Worm (Caenorhabditis elegans): ENCODE data around the gene nspc-20.

DNA sequence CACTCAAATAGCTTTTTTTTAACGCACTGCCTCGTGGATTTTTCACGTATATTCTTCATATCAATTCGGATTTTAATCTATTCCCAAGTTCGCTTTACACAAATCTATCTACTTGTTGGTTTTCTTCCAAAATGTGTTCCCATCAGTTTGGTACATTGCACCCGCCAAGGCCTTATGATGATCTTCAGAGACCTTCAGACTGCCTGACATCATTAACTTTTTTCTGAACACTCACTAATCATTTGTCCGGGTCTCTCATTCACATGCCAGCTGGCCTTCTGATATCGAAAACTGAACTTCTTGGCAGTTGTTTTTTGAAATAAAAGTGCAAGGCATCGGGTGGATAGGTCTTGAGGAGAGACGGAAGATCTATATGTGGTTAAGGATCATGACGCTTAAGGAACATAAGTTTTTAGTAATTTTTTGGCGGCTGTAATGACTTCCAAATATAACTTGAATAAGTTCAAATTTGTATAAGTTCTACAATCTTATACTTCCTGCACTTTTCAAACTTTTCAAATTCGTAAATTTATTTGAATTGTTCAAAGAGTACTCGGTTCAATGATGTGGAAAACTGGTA lies 30.1 kb downstream of the nspc-20 start:
- no peak for TF ChIP-seq nhr-28 (tag; optimal IDR thresholded peaks at IDR 0.05)
- TF ChIP-seq nhr-2 (tag; optimal IDR thresholded peaks at IDR 0.05), result no peak
- no peak for TF ChIP-seq nhr-237 (tag; optimal IDR thresholded peaks at IDR 0.05)
- TF ChIP-seq nhr-12 (tag; optimal IDR thresholded peaks at IDR 0.05), result no peak
- no peak for TF ChIP-seq lsy-2 (tag; optimal IDR thresholded peaks at IDR 0.05)
- no peak for TF ChIP-seq mls-2 (tag; optimal IDR thresholded peaks at IDR 0.05)
- no peak for TF ChIP-seq lin-32 (GFP tag; optimal IDR thresholded peaks at IDR 0.05)
- no peak for TF ChIP-seq unc-62 (GFP tag; optimal IDR thresholded peaks at IDR 0.05)
